Fruit fly (Drosophila melanogaster) whole organism, prepupa: ENCODE measurements around the gene CG34303.
A peak's percentile ranks its signal among the peaks of the same experiment; 100 is the strongest.

Source experiments
- CG10631 ChIP-seq: fragments of 200-800 bp; sonication (Bioruptor generic); optimal IDR thresholded peaks from 2 replicates; lab custom pipeline; 2016; ENCODE audit warnings: missing biosample characterization, missing genetic modification characterization
- CG10669 ChIP-seq: fragments of 200-800 bp; sonication (Bioruptor generic); optimal IDR thresholded peaks from 3 replicates; lab custom pipeline; 2018; ENCODE audit warnings: missing biosample characterization, mild to moderate bottlenecking, missing genetic modification characterization, moderate library complexity
- CG11294 ChIP-seq: fragments of 200-800 bp; sonication (Bioruptor generic); IDR thresholded peaks from 2 replicates; pipeline ENCODE4 v1.3.6; 2022; ENCODE audit warnings: missing biosample characterization, missing genetic modification characterization
- CG11762 ChIP-seq: fragments of 200-800 bp; sonication (Bioruptor generic); optimal IDR thresholded peaks from 3 replicates; lab custom pipeline; 2016; ENCODE audit warnings: missing biosample characterization, missing genetic modification characterization; ENCODE audit not compliant: insufficient read depth
- CG11902 ChIP-seq: fragments of 200-800 bp; sonication (Bioruptor generic); optimal IDR thresholded peaks from 3 replicates; lab custom pipeline; 2016; ENCODE audit warnings: missing biosample characterization, missing genetic modification characterization
- CG15336 ChIP-seq: fragments of 200-800 bp; sonication (Bioruptor generic); IDR thresholded peaks from 2 replicates; pipeline ENCODE4 v1.3.6; 2022; ENCODE audit warnings: missing biosample characterization, missing genetic modification characterization
- CG1621 ChIP-seq: fragments of 200-800 bp; sonication (Bioruptor generic); optimal IDR thresholded peaks from 3 replicates; lab custom pipeline; 2018; ENCODE audit warnings: missing biosample characterization, mild to moderate bottlenecking, missing genetic modification characterization
- CG3032 ChIP-seq: fragments of 200-800 bp; optimal IDR thresholded peaks from 2 replicates; lab custom pipeline; 2019; ENCODE audit warnings: missing biosample characterization, mild to moderate bottlenecking, missing genetic modification characterization, moderate library complexity
- CG31627 ChIP-seq: fragments of 200-800 bp; sonication (Bioruptor generic); optimal IDR thresholded peaks from 3 replicates; lab custom pipeline; 2016; ENCODE audit warnings: missing biosample characterization, missing genetic modification characterization
- CG32006 ChIP-seq: fragments of 200-800 bp; sonication (Bioruptor generic); optimal IDR thresholded peaks from 3 replicates; lab custom pipeline; 2017; ENCODE audit warnings: missing biosample characterization, mild to moderate bottlenecking, missing genetic modification characterization
- CG34406 ChIP-seq: fragments of 200-800 bp; sonication (Bioruptor generic); optimal IDR thresholded peaks from 3 replicates; lab custom pipeline; 2016; ENCODE audit warnings: missing biosample characterization, missing genetic modification characterization
- CG3919 ChIP-seq: fragments of 200-800 bp; sonication (Bioruptor generic); optimal IDR thresholded peaks from 3 replicates; lab custom pipeline; 2016; ENCODE audit warnings: missing biosample characterization, missing genetic modification characterization
- CG4318 ChIP-seq: fragments of 200-800 bp; sonication (Bioruptor generic); optimal IDR thresholded peaks from 3 replicates; lab custom pipeline; 2017; ENCODE audit warnings: missing biosample characterization, mild to moderate bottlenecking, missing genetic modification characterization
- CG6276 ChIP-seq: fragments of 200-800 bp; sonication (Bioruptor generic); optimal IDR thresholded peaks from 2 replicates; lab custom pipeline; 2017; ENCODE audit warnings: missing biosample characterization, mild to moderate bottlenecking, missing genetic modification characterization
- CG6792 ChIP-seq: fragments of 200-800 bp; sonication (Bioruptor generic); optimal IDR thresholded peaks from 3 replicates; lab custom pipeline; 2016; ENCODE audit warnings: missing biosample characterization, missing genetic modification characterization
- CG6808 ChIP-seq: fragments of 200-800 bp; sonication (Bioruptor generic); optimal IDR thresholded peaks from 3 replicates; lab custom pipeline; 2017; ENCODE audit warnings: missing biosample characterization, missing genetic modification characterization, mild to moderate bottlenecking, moderate library complexity, missing genetic modification reagents
- CG6854 ChIP-seq: fragments of 200-800 bp; sonication (Bioruptor generic); optimal IDR thresholded peaks from 2 replicates; lab custom pipeline; 2017; ENCODE audit warnings: missing biosample characterization, mild to moderate bottlenecking, missing genetic modification characterization
- CG7368 ChIP-seq: fragments of 200-800 bp; sonication (Bioruptor generic); optimal IDR thresholded peaks from 3 replicates; lab custom pipeline; 2016; ENCODE audit warnings: missing biosample characterization, missing genetic modification characterization
- CG8119 ChIP-seq: fragments of 200-800 bp; sonication (Bioruptor generic); IDR thresholded peaks from 3 replicates; pipeline ENCODE4 v1.3.6; 2022; ENCODE audit warnings: missing biosample characterization, missing genetic modification characterization
- CG8319 ChIP-seq: fragments of 200-800 bp; sonication (Bioruptor generic); optimal IDR thresholded peaks from 3 replicates; lab custom pipeline; 2016; ENCODE audit warnings: missing biosample characterization, missing genetic modification characterization
- CG8632 ChIP-seq: fragments of 200-800 bp; sonication (Bioruptor generic); optimal IDR thresholded peaks from 3 replicates; lab custom pipeline; 2016; ENCODE audit warnings: missing biosample characterization, missing genetic modification characterization
- CG9139 ChIP-seq: fragments of 200-800 bp; sonication (Bioruptor generic); optimal IDR thresholded peaks from 3 replicates; lab custom pipeline; 2017; ENCODE audit warnings: missing biosample characterization, mild to moderate bottlenecking, missing genetic modification characterization
- Eip75B ChIP-seq: fragments of 200-800 bp; sonication (Bioruptor generic); optimal IDR thresholded peaks from 3 replicates; lab custom pipeline; 2016; ENCODE audit warnings: missing biosample characterization, missing genetic modification characterization
- Eip78C ChIP-seq: fragments of 200-800 bp; sonication (Bioruptor generic); peaks from one replicate; lab custom pipeline; 2016; ENCODE audit warnings: missing biosample characterization, missing genetic modification characterization
- Eip93F ChIP-seq: fragments of 200-800 bp; sonication (Bioruptor generic); optimal IDR thresholded peaks from 2 replicates; lab custom pipeline; 2016; ENCODE audit warnings: missing biosample characterization, mild to moderate bottlenecking, missing genetic modification characterization
- Gug ChIP-seq: fragments of 200-800 bp; sonication (Bioruptor generic); IDR thresholded peaks from 2 replicates; pipeline ENCODE4 v1.3.6; 2022; ENCODE audit warnings: missing biosample characterization, missing genetic modification characterization
- Hr38 ChIP-seq: sonication (Bioruptor generic); optimal IDR thresholded peaks from 2 replicates; lab custom pipeline; 2016; ENCODE audit warnings: missing biosample characterization, missing genetic modification characterization
- Hr39 ChIP-seq: fragments of 200-800 bp; sonication (Bioruptor generic); optimal IDR thresholded peaks from 2 replicates; lab custom pipeline; 2016; ENCODE audit warnings: missing biosample characterization, missing genetic modification characterization
- Hr4 ChIP-seq: fragments of 200-800 bp; sonication (Bioruptor generic); optimal IDR thresholded peaks from 3 replicates; lab custom pipeline; 2016; ENCODE audit warnings: missing biosample characterization, missing genetic modification characterization
- Lpt ChIP-seq: fragments of 200-800 bp; sonication (Bioruptor generic); optimal IDR thresholded peaks from 3 replicates; lab custom pipeline; 2016; ENCODE audit warnings: missing biosample characterization, missing genetic modification characterization
- OdsH ChIP-seq: fragments of 200-800 bp; sonication (Bioruptor generic); optimal IDR thresholded peaks from 3 replicates; lab custom pipeline; 2016; ENCODE audit warnings: missing biosample characterization, missing genetic modification characterization
- Smox ChIP-seq: fragments of 200-800 bp; sonication (Bioruptor generic); optimal IDR thresholded peaks from 3 replicates; lab custom pipeline; 2016; ENCODE audit warnings: missing biosample characterization, missing genetic modification characterization
- Sox102F ChIP-seq: fragments of 200-800 bp; sonication (Bioruptor generic); optimal IDR thresholded peaks from 2 replicates; lab custom pipeline; 2016; ENCODE audit warnings: missing biosample characterization, mild to moderate bottlenecking, missing genetic modification characterization
- Sox14 ChIP-seq: fragments of 200-800 bp; sonication (Bioruptor generic); optimal IDR thresholded peaks from 3 replicates; lab custom pipeline; 2016; ENCODE audit warnings: missing biosample characterization, missing genetic modification characterization
- Sox15 ChIP-seq: fragments of 200-800 bp; sonication (Bioruptor generic); optimal IDR thresholded peaks from 3 replicates; lab custom pipeline; 2016; ENCODE audit warnings: missing biosample characterization, missing genetic modification characterization
- cyc ChIP-seq: fragments of 200-800 bp; sonication (Bioruptor generic); optimal IDR thresholded peaks from 3 replicates; lab custom pipeline; 2016; ENCODE audit warnings: missing biosample characterization, missing genetic modification characterization
- dsx ChIP-seq: fragments of 200-800 bp; optimal IDR thresholded peaks from 3 replicates; lab custom pipeline; 2019; ENCODE audit warnings: missing biosample characterization, mild to moderate bottlenecking, missing genetic modification characterization, moderate library complexity; ENCODE audit not compliant: poor library complexity, severe bottlenecking
- eg ChIP-seq: fragments of 200-800 bp; sonication (Bioruptor generic); IDR thresholded peaks from 3 replicates; pipeline ENCODE4 v1.3.6; 2022; ENCODE audit warnings: missing biosample characterization, missing genetic modification characterization
- esn ChIP-seq: fragments of 200-800 bp; sonication (Bioruptor generic); optimal IDR thresholded peaks from 2 replicates; lab custom pipeline; 2016; ENCODE audit warnings: missing biosample characterization, mild to moderate bottlenecking, missing genetic modification characterization, moderate library complexity
- fd59A ChIP-seq: fragments of 200-800 bp; sonication (Bioruptor generic); optimal IDR thresholded peaks from 2 replicates; lab custom pipeline; 2017; ENCODE audit warnings: missing biosample characterization, mild to moderate bottlenecking, missing genetic modification characterization, missing genetic modification reagents
- fkh ChIP-seq: fragments of 200-800 bp; sonication (Bioruptor generic); optimal IDR thresholded peaks from 3 replicates; lab custom pipeline; 2017; ENCODE audit warnings: missing biosample characterization, mild to moderate bottlenecking, missing genetic modification characterization, moderate library complexity
- net ChIP-seq: fragments of 200-800 bp; sonication (Bioruptor generic); optimal IDR thresholded peaks from 3 replicates; lab custom pipeline; 2016; ENCODE audit warnings: missing biosample characterization, missing genetic modification characterization
- pdm3 ChIP-seq: fragments of 200-800 bp; sonication (Bioruptor generic); optimal IDR thresholded peaks from 3 replicates; lab custom pipeline; 2016; ENCODE audit warnings: missing biosample characterization, missing genetic modification characterization
- spab ChIP-seq: fragments of 200-800 bp; sonication (Bioruptor generic); optimal IDR thresholded peaks from 2 replicates; lab custom pipeline; 2017; ENCODE audit warnings: missing biosample characterization, mild to moderate bottlenecking, missing genetic modification characterization, missing genetic modification reagents
- ss ChIP-seq, 2 experiments: fragments of 200-800 bp; sonication (Bioruptor generic); optimal IDR thresholded peaks; 2 replicates in 1 of 2; 3 replicates in 1 of 2; lab custom pipeline; 2017 to 2018; ENCODE audit warnings: mild to moderate bottlenecking in 2 of 2, missing biosample characterization in 2 of 2, missing genetic modification characterization in 2 of 2, moderate library complexity in 1 of 2
- svp ChIP-seq: fragments of 200-800 bp; sonication (Bioruptor generic); peaks from one replicate; lab custom pipeline; 2016; ENCODE audit warnings: missing biosample characterization, missing genetic modification characterization
- topi ChIP-seq: fragments of 200-800 bp; sonication (Bioruptor generic); optimal IDR thresholded peaks from 3 replicates; lab custom pipeline; 2016; ENCODE audit warnings: missing biosample characterization, missing genetic modification characterization
- vri ChIP-seq: fragments of 200-800 bp; sonication (Bioruptor generic); optimal IDR thresholded peaks from 3 replicates; lab custom pipeline; 2016; ENCODE audit warnings: missing biosample characterization, mild to moderate bottlenecking, missing genetic modification characterization

Gene CG34303

dm6 chr3R:10130091-10130490, 21.6 kb downstream of the CG34303 start (continued):
- peak; percentile 89 for TF ChIP-seq Hr4 (GFP tag; lab: Kevin White, UChicago)
- TF ChIP-seq topi (GFP tag; lab: Kevin White, UChicago): peak; percentile 66
- TF ChIP-seq CG7368: no peak
- no peak for TF ChIP-seq spab (GFP tag; lab: Kevin White, UChicago)
- peak; percentile 76 for TF ChIP-seq OdsH
- peak; percentile 78 for TF ChIP-seq net (GFP tag; lab: Kevin White, UChicago)
- peak; percentile 16 for TF ChIP-seq vri (GFP tag; lab: Kevin White, UChicago)
- TF ChIP-seq CG3032: peak; percentile 17
- peak; percentile 53 for TF ChIP-seq Sox14
- TF ChIP-seq Hr39 (GFP tag; lab: Kevin White, UChicago): peak; percentile 59
- peak; percentile 60 for TF ChIP-seq CG10631
- peak; percentile 85 for TF ChIP-seq CG32006 (GFP tag; lab: Kevin White, UChicago)
- peak; percentile 92 for TF ChIP-seq CG8119
- TF ChIP-seq Smox: peak; percentile 65
- TF ChIP-seq CG31627 (GFP tag; lab: Kevin White, UChicago): peak; percentile 63
- TF ChIP-seq Hr38 (GFP tag; lab: Kevin White, UChicago): peak; percentile 1
- TF ChIP-seq Lpt (GFP tag; lab: Kevin White, UChicago): peak; percentile 70
- TF ChIP-seq CG8632 (GFP tag; lab: Kevin White, UChicago): peak; percentile 58
- TF ChIP-seq CG11902: peak; percentile 32
- TF ChIP-seq Eip93F (GFP tag; lab: Kevin White, UChicago): no peak
- TF ChIP-seq svp (GFP tag; lab: Kevin White, UChicago): no peak
- TF ChIP-seq esn (GFP tag; lab: Kevin White, UChicago): peak; percentile 76
- TF ChIP-seq dsx (GFP tag; lab: Kevin White, UChicago): peak; percentile 25
- peak; percentile 29 for TF ChIP-seq Sox15 (GFP tag; lab: Kevin White, UChicago)
- TF ChIP-seq CG34406 (GFP tag; lab: Kevin White, UChicago): peak; percentile 73
- TF ChIP-seq ss (GFP tag; optimal IDR thresholded peaks at IDR 0.05; lab: Kevin White, UChicago): no peak
- TF ChIP-seq, all 60 proteins: peak for 44

- TF ChIP-seq ss (GFP tag; optimal IDR thresholded peaks at IDR 0.05; lab: Kevin White, UChicago) (peak; percentile 45 to 90), CG8632 (GFP tag; lab: Kevin White, UChicago) (no peak), eg (GFP tag; lab: Robert Waterston, UW) (no peak), net (GFP tag; lab: Kevin White, UChicago) (no peak), cyc (no peak), Sox15 (GFP tag; lab: Kevin White, UChicago) (no peak), CG15336 (no peak; the same call in 1 of the 2 replicates), Smox (no peak), CG6854 (GFP tag; lab: Kevin White, UChicago) (peak; percentile 70), CG8319 (GFP tag; lab: Kevin White, UChicago) (no peak), pdm3 (GFP tag; lab: Kevin White, UChicago) (no peak), svp (GFP tag; lab: Kevin White, UChicago) (no peak), Gug (no peak), CG10669 (no peak), CG1621 (tag; lab: Kevin White, UChicago) (peak; percentile 86), Eip93F (GFP tag; lab: Kevin White, UChicago) (peak; percentile 15), CG11294 (GFP tag; lab: Robert Waterston, UW) (no peak), CG3032 (no peak), CG6276 (GFP tag; lab: Kevin White, UChicago) (no peak), CG10631 (no peak), fkh (GFP tag; lab: Kevin White, UChicago) (no peak), esn (GFP tag; lab: Kevin White, UChicago) (peak; percentile 16), CG4318 (GFP tag; lab: Kevin White, UChicago) (no peak), CG11762 (no peak), fd59A (GFP tag; lab: Kevin White, UChicago) (no peak), CG6792 (GFP tag; lab: Kevin White, UChicago) (no peak), Hr39 (GFP tag; lab: Kevin White, UChicago) (no peak), Eip78C (GFP tag; lab: Kevin White, UChicago) (peak; percentile 63), Sox14 (no peak), CG8119 (no peak; the same call in 2 of the 3 replicates), Sox102F (peak; percentile 41), Eip75B (peak; percentile 16), dsx (GFP tag; lab: Kevin White, UChicago) (peak; percentile 38), vri (GFP tag; lab: Kevin White, UChicago) (no peak), CG3919 (GFP tag; lab: Kevin White, UChicago) (no peak), OdsH (no peak), CG7368 (no peak), CG6808 (GFP tag; lab: Kevin White, UChicago) (peak; percentile 34), CG11902 (no peak), CG9139 (GFP tag; lab: Kevin White, UChicago) (no peak)
These were observed 26.2 kb downstream of the CG34303 start, which contains the start of gene knk for dm6 chr3R:10125477-10125876. Gene knk, minus strand, starts transcription at chr3R:10125664.
